Fruit fly (Drosophila melanogaster) whole organism, embryonic: ENCODE data around the gene sima.

Experiments
- Atf3 ChIP-seq: fragments of 200-800 bp; sonication (Bioruptor generic); optimal IDR thresholded peaks from 3 replicates; lab custom pipeline; 2016; ENCODE audit warnings: missing biosample characterization, missing genetic modification characterization
- BEAF-32 ChIP-seq: fragments of 200-800 bp; sonication (Bioruptor generic); optimal IDR thresholded peaks from 3 replicates; lab custom pipeline; 2017; ENCODE audit warnings: missing biosample characterization, missing genetic modification characterization, mild to moderate bottlenecking, moderate library complexity, missing genetic modification reagents
- CG11504 ChIP-seq: fragments of 200-800 bp; sonication (Bioruptor generic); optimal IDR thresholded peaks from 3 replicates; lab custom pipeline; 2019; ENCODE audit warnings: missing biosample characterization, mild to moderate bottlenecking, missing genetic modification characterization, moderate library complexity
- CG11696 ChIP-seq: fragments of 200-800 bp; sonication (Bioruptor generic); IDR thresholded peaks from 2 replicates; pipeline ENCODE4 v1.3.6; 2022; ENCODE audit warnings: missing biosample characterization, missing genetic modification characterization
- CG12071 ChIP-seq: fragments of 200-800 bp; sonication (Bioruptor generic); optimal IDR thresholded peaks from 3 replicates; lab custom pipeline; 2018; ENCODE audit warnings: missing biosample characterization, mild to moderate bottlenecking, missing genetic modification characterization
- CG13424 ChIP-seq: fragments of 200-800 bp; sonication (Bioruptor generic); optimal IDR thresholded peaks from 2 replicates; lab custom pipeline; 2019; ENCODE audit warnings: missing biosample characterization, mild to moderate bottlenecking, missing genetic modification characterization, moderate library complexity
- CG15479 ChIP-seq: fragments of 200-800 bp; sonication (Bioruptor generic); optimal IDR thresholded peaks from 3 replicates; lab custom pipeline; 2019; ENCODE audit warnings: missing biosample characterization, mild to moderate bottlenecking, missing genetic modification characterization, moderate library complexity
- CG1647 ChIP-seq: fragments of 200-800 bp; sonication (Bioruptor generic); optimal IDR thresholded peaks from 3 replicates; lab custom pipeline; 2016; ENCODE audit warnings: missing biosample characterization, missing genetic modification characterization
- CG2199 ChIP-seq: fragments of 200-800 bp; sonication (Bioruptor generic); IDR thresholded peaks from 3 replicates; pipeline ENCODE4 v1.3.6; 2022; ENCODE audit warnings: missing biosample characterization, missing genetic modification characterization
- CG2889 ChIP-seq: fragments of 200-800 bp; sonication (Bioruptor generic); IDR thresholded peaks from 3 replicates; pipeline ENCODE4 v1.3.6; 2022; ENCODE audit warnings: missing biosample characterization, missing genetic modification characterization
- CG30020 ChIP-seq: fragments of 200-800 bp; optimal IDR thresholded peaks from 2 replicates; lab custom pipeline; 2019; ENCODE audit warnings: missing biosample characterization, mild to moderate bottlenecking, missing genetic modification characterization, moderate library complexity
- CG31441 ChIP-seq: fragments of 200-800 bp; sonication (Bioruptor generic); IDR thresholded peaks from 2 replicates; pipeline ENCODE4 v1.3.6; 2022; ENCODE audit warnings: missing biosample characterization, missing genetic modification characterization
- CG34224 ChIP-seq: fragments of 200-800 bp; sonication (Bioruptor generic); IDR thresholded peaks from 3 replicates; pipeline ENCODE4 v1.3.6; 2022; ENCODE audit warnings: missing biosample characterization, missing genetic modification characterization; ENCODE audit not compliant: partially characterized antibody
- CG43689 ChIP-seq: fragments of 200-800 bp; sonication (Bioruptor generic); IDR thresholded peaks from 2 replicates; pipeline ENCODE4 v1.3.6; 2022; ENCODE audit warnings: missing biosample characterization, missing genetic modification characterization
- CG6689 ChIP-seq: fragments of 200-800 bp; sonication (Bioruptor generic); IDR thresholded peaks from 2 replicates; pipeline ENCODE4 v1.3.6; 2022; ENCODE audit warnings: missing biosample characterization, missing genetic modification characterization
- CG7786 ChIP-seq: fragments of 200-800 bp; sonication (Bioruptor generic); optimal IDR thresholded peaks from 2 replicates; lab custom pipeline; 2016; ENCODE audit warnings: missing biosample characterization, missing genetic modification characterization
- CG8924 ChIP-seq: fragments of 200-800 bp; optimal IDR thresholded peaks from 3 replicates; lab custom pipeline; 2019; ENCODE audit warnings: missing biosample characterization, mild to moderate bottlenecking, missing genetic modification characterization, moderate library complexity
- Deaf1 ChIP-seq: fragments of 200-800 bp; optimal IDR thresholded peaks from 3 replicates; lab custom pipeline; 2019; ENCODE audit warnings: missing biosample characterization, mild to moderate bottlenecking, missing genetic modification characterization, moderate library complexity
- Dek ChIP-seq: fragments of 200-800 bp; sonication (Bioruptor generic); optimal IDR thresholded peaks from 3 replicates; lab custom pipeline; 2019; ENCODE audit warnings: missing biosample characterization, mild to moderate bottlenecking, missing genetic modification characterization, moderate library complexity
- Eip74EF ChIP-seq, 2 experiments: fragments of 200-800 bp in 1 of 2; fragments of >200 bp in 1 of 2; sonication (Bioruptor generic) in 1 of 2; optimal IDR thresholded peaks; 2 replicates each; lab custom pipeline; 2017 to 2019; ENCODE audit warnings: missing biosample characterization in 2 of 2, missing genetic modification characterization in 2 of 2, mild to moderate bottlenecking in 1 of 2, moderate library complexity in 1 of 2
- Ets65A ChIP-seq: fragments of 200-800 bp; sonication (Bioruptor generic); peaks from one replicate; lab custom pipeline; 2016; ENCODE audit warnings: missing biosample characterization, missing genetic modification characterization
- HLH3B ChIP-seq: fragments of 200-800 bp; sonication (Bioruptor generic); IDR thresholded peaks from 2 replicates; pipeline ENCODE4 v1.3.6; 2022; ENCODE audit warnings: missing biosample characterization, missing genetic modification characterization
- HLHmδ ChIP-seq: fragments of 200-800 bp; sonication (Bioruptor generic); optimal IDR thresholded peaks from 2 replicates; lab custom pipeline; 2018; ENCODE audit warnings: missing biosample characterization, mild to moderate bottlenecking, missing genetic modification characterization, moderate library complexity
- Hey ChIP-seq: fragments of 200-800 bp; sonication (Bioruptor generic); optimal IDR thresholded peaks from 3 replicates; lab custom pipeline; 2018; ENCODE audit warnings: missing biosample characterization, mild to moderate bottlenecking, missing genetic modification characterization
- Hmr ChIP-seq: fragments of 200-800 bp; sonication (Bioruptor generic); optimal IDR thresholded peaks from 3 replicates; lab custom pipeline; 2017; ENCODE audit warnings: mild to moderate bottlenecking, missing biosample characterization, missing genetic modification reagents, missing genetic modification characterization
- Lhr ChIP-seq: fragments of 200-800 bp; sonication (Bioruptor generic); optimal IDR thresholded peaks from 3 replicates; lab custom pipeline; 2017; ENCODE audit warnings: mild to moderate bottlenecking, missing biosample characterization, missing genetic modification reagents, missing genetic modification characterization
- Max ChIP-seq: fragments of 200-800 bp; sonication (Bioruptor generic); optimal IDR thresholded peaks from 2 replicates; lab custom pipeline; 2016; ENCODE audit warnings: missing biosample characterization, mild to moderate bottlenecking, missing genetic modification characterization
- Myb ChIP-seq: fragments of 200-800 bp; sonication (Bioruptor generic); optimal IDR thresholded peaks from 2 replicates; lab custom pipeline; 2016; ENCODE audit warnings: missing biosample characterization, missing genetic modification characterization
- NC2α ChIP-seq: fragments of 200-800 bp; sonication (Bioruptor generic); optimal IDR thresholded peaks from 2 replicates; lab custom pipeline; 2016; ENCODE audit warnings: missing biosample characterization, missing genetic modification characterization
- Optix ChIP-seq: fragments of 200-800 bp; sonication (Bioruptor generic); IDR thresholded peaks from 3 replicates; pipeline ENCODE4 v1.3.6; 2022; ENCODE audit warnings: missing biosample characterization, missing genetic modification characterization
- ac ChIP-seq: fragments of 200-800 bp; sonication (Bioruptor generic); optimal IDR thresholded peaks from 3 replicates; lab custom pipeline; 2017; ENCODE audit warnings: missing biosample characterization, mild to moderate bottlenecking, missing genetic modification characterization
- da ChIP-seq: fragments of 200-800 bp; sonication (Bioruptor generic); optimal IDR thresholded peaks from 2 replicates; lab custom pipeline; 2016; ENCODE audit warnings: missing biosample characterization, missing genetic modification characterization
- dati ChIP-seq: fragments of 200-800 bp; sonication (Bioruptor generic); IDR thresholded peaks from 2 replicates; pipeline ENCODE4 v1.3.6; 2022; ENCODE audit warnings: missing biosample characterization, missing genetic modification characterization
- dimm ChIP-seq: fragments of 200-800 bp; sonication (Bioruptor generic); IDR thresholded peaks from 2 replicates; pipeline ENCODE4 v1.3.6; 2022; ENCODE audit warnings: missing biosample characterization, missing genetic modification characterization
- ems ChIP-seq: fragments of 200-800 bp; sonication (Bioruptor generic); optimal IDR thresholded peaks from 3 replicates; lab custom pipeline; 2016; ENCODE audit warnings: missing biosample characterization, missing genetic modification characterization
- gro ChIP-seq: fragments of 200-800 bp; sonication (Bioruptor generic); optimal IDR thresholded peaks from 2 replicates; lab custom pipeline; 2016; ENCODE audit warnings: missing biosample characterization, missing genetic modification characterization
- ind ChIP-seq: fragments of 200-800 bp; sonication (Bioruptor generic); optimal IDR thresholded peaks from 3 replicates; lab custom pipeline; 2016; ENCODE audit warnings: missing biosample characterization, missing genetic modification characterization
- insv ChIP-seq, 2 experiments: fragments of 200-800 bp; sonication (Bioruptor generic); optimal IDR thresholded peaks; 3 replicates each; lab custom pipeline; 2016 to 2018; ENCODE audit warnings: missing biosample characterization in 2 of 2, missing genetic modification characterization in 2 of 2
- ken ChIP-seq: fragments of 200-800 bp; sonication (Bioruptor generic); IDR thresholded peaks from 3 replicates; pipeline ENCODE4 v1.3.6; 2022; ENCODE audit warnings: missing biosample characterization, missing genetic modification characterization
- lilli ChIP-seq: fragments of 200-800 bp; sonication (Bioruptor generic); optimal IDR thresholded peaks from 3 replicates; lab custom pipeline; 2016; ENCODE audit warnings: missing biosample characterization, missing genetic modification characterization
- nerfin-1 ChIP-seq: fragments of 200-800 bp; sonication (Bioruptor generic); optimal IDR thresholded peaks from 3 replicates; lab custom pipeline; 2019; ENCODE audit warnings: missing biosample characterization, mild to moderate bottlenecking, missing genetic modification characterization, moderate library complexity
- nerfin-2 ChIP-seq: fragments of 200-800 bp; sonication (Bioruptor generic); IDR thresholded peaks from 2 replicates; pipeline ENCODE4 v1.3.6; 2022; ENCODE audit warnings: missing biosample characterization, missing genetic modification characterization; ENCODE audit not compliant: partially characterized antibody
- odd ChIP-seq: fragments of 200-800 bp; sonication (Bioruptor generic); optimal IDR thresholded peaks from 2 replicates; lab custom pipeline; 2017; ENCODE audit warnings: missing biosample characterization, mild to moderate bottlenecking, missing genetic modification characterization
- pfk ChIP-seq: fragments of 200-800 bp; sonication (Bioruptor generic); optimal IDR thresholded peaks from 2 replicates; lab custom pipeline; 2018; ENCODE audit warnings: missing biosample characterization, mild to moderate bottlenecking, missing genetic modification characterization, moderate library complexity
- pita ChIP-seq: fragments of 200-800 bp; sonication (Bioruptor generic); optimal IDR thresholded peaks from 2 replicates; lab custom pipeline; 2017; ENCODE audit warnings: missing biosample characterization, mild to moderate bottlenecking, missing genetic modification characterization
- schlank ChIP-seq: fragments of 200-800 bp; sonication (Bioruptor generic); optimal IDR thresholded peaks from 2 replicates; lab custom pipeline; 2018; ENCODE audit warnings: missing biosample characterization, mild to moderate bottlenecking, missing genetic modification characterization
- slp2 ChIP-seq: fragments of 200-800 bp; sonication (Bioruptor generic); optimal IDR thresholded peaks from 2 replicates; lab custom pipeline; 2016; ENCODE audit warnings: missing biosample characterization, missing genetic modification characterization
- sna ChIP-seq: fragments of 200-800 bp; sonication (Bioruptor generic); IDR thresholded peaks from 2 replicates; pipeline ENCODE4 v1.3.6; 2022; ENCODE audit warnings: missing biosample characterization, missing genetic modification characterization; ENCODE audit not compliant: partially characterized antibody
- tio ChIP-seq: fragments of 200-800 bp; sonication (Bioruptor generic); optimal IDR thresholded peaks from 2 replicates; lab custom pipeline; 2017; ENCODE audit warnings: missing biosample characterization, missing genetic modification characterization, inconsistent platforms
- tx ChIP-seq: fragments of 200-800 bp; sonication (Bioruptor generic); optimal IDR thresholded peaks from 2 replicates; lab custom pipeline; 2016; ENCODE audit warnings: missing biosample characterization, missing genetic modification characterization
- z ChIP-seq: fragments of 200-800 bp; sonication (Bioruptor generic); IDR thresholded peaks from 3 replicates; pipeline ENCODE4 v1.3.6; 2022; ENCODE audit warnings: missing biosample characterization, missing genetic modification characterization

Gene sima

dm6 chr3R:30061154-30061482, 3.0 kb downstream of the sima start (continued):
- TF ChIP-seq tx (GFP tag; lab: Kevin White, UChicago) (peak; percentile 70), Optix (GFP tag; lab: Robert Waterston, UW) (peak; percentile 85), z (peak; percentile 56; the same call in 1 of the 3 replicates), CG2199 (GFP tag; lab: Robert Waterston, UW) (peak; percentile 95), Atf3 (GFP tag; lab: Kevin White, UChicago) (peak; percentile 64), nerfin-2 (no peak), CG30020 (tag; lab: Kevin White, UChicago) (peak; percentile 60), CG7786 (GFP tag; lab: Kevin White, UChicago) (peak; percentile 60), CG43689 (peak; percentile 90), sna (GFP tag; lab: Robert Waterston, UW) (no peak), dimm (peak; percentile 78), pfk (no peak), BEAF-32 (GFP tag; lab: Kevin White, UChicago) (no peak), Eip74EF (GFP tag; optimal IDR thresholded peaks at IDR 0.05; lab: Kevin White, UChicago) (peak in 1 of 2 experiments; percentile 87), Lhr (GFP tag; lab: Kevin White, UChicago) (no peak), dati (peak; percentile 83), CG31441 (peak; percentile 82), ac (no peak), nerfin-1 (tag; lab: Kevin White, UChicago) (peak; percentile 89), ken (peak; percentile 93), CG1647 (GFP tag; lab: Kevin White, UChicago) (peak; percentile 78), CG13424 (peak; percentile 79), Deaf1 (peak; percentile 66), pita (GFP tag; lab: Kevin White, UChicago) (no peak), CG11504 (peak; percentile 94), ind (GFP tag; lab: Kevin White, UChicago) (peak; percentile 93), CG11696 (GFP tag; lab: Robert Waterston, UW) (peak; percentile 85), CG8924 (tag; lab: Kevin White, UChicago) (peak; percentile 91), insv (GFP tag; optimal IDR thresholded peaks at IDR 0.05; lab: Kevin White, UChicago) (no peak), NC2α (GFP tag; lab: Kevin White, UChicago) (peak; percentile 42), Hmr (peak; percentile 68), CG15479 (GFP tag; lab: Kevin White, UChicago) (no peak), da (GFP tag; lab: Kevin White, UChicago) (no peak), Ets65A (peak; percentile 94), lilli (GFP tag; lab: Kevin White, UChicago) (peak; percentile 45), Max (peak; percentile 85), HLH3B (GFP tag; lab: Robert Waterston, UW) (peak; percentile 96), ems (GFP tag; lab: Kevin White, UChicago) (peak; percentile 89), CG34224 (GFP tag; lab: Robert Waterston, UW) (no peak), odd (GFP tag; lab: Kevin White, UChicago) (peak; percentile 2), CG12071 (GFP tag; lab: Kevin White, UChicago) (peak; percentile 89), Dek (tag; lab: Kevin White, UChicago) (peak; percentile 80), tio (GFP tag; lab: Kevin White, UChicago) (peak; percentile 69), HLHmδ (GFP tag; lab: Kevin White, UChicago) (no peak), gro (GFP tag; lab: Kevin White, UChicago) (peak; percentile 1), Hey (tag; lab: Kevin White, UChicago) (no peak), CG2889 (GFP tag; lab: Robert Waterston, UW) (peak; percentile 79; the same call in 2 of the 3 replicates), CG6689 (GFP tag; lab: Robert Waterston, UW) (peak; percentile 90), schlank (tag; lab: Kevin White, UChicago) (no peak), slp2 (GFP tag; lab: Kevin White, UChicago) (peak; percentile 86), Myb (GFP tag; lab: Kevin White, UChicago) (peak; percentile 60)
